Worm (Caenorhabditis elegans) whole organism, L2 larva: ENCODE data around the gene Y43C5A.7.
"Not testable (repeated sequence)": the region's sequence is repeated elsewhere in the genome, so short reads cannot be mapped to it uniquely, and the experiment has no call there.

Experiments
- C34F6.9 ChIP-seq: fragments of 150-350 bp; optimal IDR thresholded peaks from 2 replicates; lab custom pipeline; 2014; ENCODE audit warnings: missing biosample characterization, missing genetic modification characterization
- ZK546.5 ChIP-seq: sonication (generic microtip); optimal IDR thresholded peaks from 2 replicates; lab custom pipeline; 2017; ENCODE audit warnings: missing biosample characterization, missing genetic modification characterization
- alr-1 ChIP-seq: fragments of 150-350 bp; optimal IDR thresholded peaks from 2 replicates; lab custom pipeline; 2014; ENCODE audit warnings: missing biosample characterization, missing genetic modification characterization
- blmp-1 ChIP-seq: sonication (generic microtip); optimal IDR thresholded peaks from 2 replicates; lab custom pipeline; 2017; ENCODE audit warnings: missing genetic modification characterization, mild to moderate bottlenecking, missing compliant biosample characterization, antibody characterized with exemption, moderate library complexity; ENCODE audit not compliant: insufficient read depth
- ceh-82 ChIP-seq: fragments of 150-350 bp; optimal IDR thresholded peaks from 2 replicates; lab custom pipeline; 2014; ENCODE audit warnings: missing biosample characterization, missing genetic modification characterization
- mab-5 ChIP-seq: fragments of 150-350 bp; optimal IDR thresholded peaks from 2 replicates; lab custom pipeline; 2014; ENCODE audit warnings: missing biosample characterization, missing genetic modification characterization
- nhr-12 ChIP-seq: fragments of 150-350 bp; optimal IDR thresholded peaks from 2 replicates; lab custom pipeline; 2014; ENCODE audit warnings: missing biosample characterization, missing genetic modification characterization
- snpc-4 ChIP-seq: fragments of 150-350 bp; optimal IDR thresholded peaks from 2 replicates; lab custom pipeline; 2014; ENCODE audit warnings: missing biosample characterization, missing genetic modification characterization
- zag-1 ChIP-seq: fragments of 150-350 bp; optimal IDR thresholded peaks from 2 replicates; lab custom pipeline; 2014; ENCODE audit warnings: missing biosample characterization, missing genetic modification characterization
- ztf-1 ChIP-seq: fragments of 200-800 bp; sonication (Bioruptor generic); conservative IDR thresholded peaks from 2 replicates; pipeline ENCODE4 v1.3.6; 2022; ENCODE audit warnings: missing genetic modification characterization, missing compliant biosample characterization

Y43C5A.7 gene

DNA sequence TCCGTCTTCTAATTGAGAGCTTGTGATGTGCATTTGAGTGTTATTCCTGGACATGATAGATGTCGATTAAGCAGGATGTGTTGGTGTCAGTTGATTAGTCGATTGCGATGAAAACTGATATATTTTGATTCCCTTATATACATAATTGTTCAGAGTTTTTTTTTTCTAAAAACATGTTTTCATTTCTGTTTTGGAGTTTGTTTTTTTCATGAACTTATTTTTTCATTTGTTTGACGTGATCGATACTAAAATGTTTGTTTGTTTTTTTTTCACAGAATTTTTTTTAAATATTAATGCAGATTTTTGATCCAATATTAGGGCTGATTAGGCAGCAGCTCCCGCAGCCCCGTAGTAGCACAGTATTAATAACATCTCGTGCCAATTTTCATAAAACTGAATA, 41.1 kb downstream of the Y43C5A.7 start, which contains the start of gene R09E10.2:
Gene R09E10.2 (minus strand): TSS at position 101 of the 400 bp plus-strand sequence.
- no peak for TF ChIP-seq mab-5 (tag; lab: Kevin White, UChicago)
- TF ChIP-seq blmp-1 (tag; lab: Kevin White, UChicago): no peak
- TF ChIP-seq nhr-12: no peak
- no peak for TF ChIP-seq ceh-82
- no peak for TF ChIP-seq C34F6.9 (tag; lab: Kevin White, UChicago)
- TF ChIP-seq zag-1 (tag; lab: Kevin White, UChicago): no peak
- no peak for TF ChIP-seq alr-1 (tag; lab: Kevin White, UChicago)
- no peak for TF ChIP-seq ZK546.5 (tag; lab: Kevin White, UChicago)

DNA sequence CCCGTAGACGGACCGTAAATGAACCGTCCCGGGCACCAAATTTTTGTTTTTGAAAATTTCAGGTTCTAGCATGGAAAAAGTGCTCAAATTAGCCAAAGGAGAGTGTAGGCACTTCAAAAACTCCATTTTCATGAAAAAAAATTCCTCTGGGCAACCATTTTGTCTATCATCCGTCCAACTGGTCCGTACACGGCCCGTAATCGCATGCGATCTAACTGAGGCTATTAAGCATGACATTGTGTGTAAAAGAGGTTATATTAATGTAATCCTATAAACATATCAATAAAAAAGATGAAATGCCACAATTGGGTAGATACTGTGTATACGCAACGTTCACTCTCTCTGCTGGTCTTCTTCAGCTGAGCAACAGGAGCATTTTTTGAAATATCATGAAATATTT, 45.6 kb downstream of the Y43C5A.7 start, which contains the start of gene R09E10.1:
Gene R09E10.1 (minus strand): TSS at position 101 of the 400 bp plus-strand sequence.
- TF ChIP-seq ztf-1 (GFP tag; lab: Robert Waterston, UW); snpc-4 (tag; lab: Kevin White, UChicago); ZK546.5 (tag; lab: Kevin White, UChicago): not testable (repeated sequence)
